Fruit fly (Drosophila melanogaster) whole organism, prepupa: ENCODE measurements around the gene dbo.

Source experiments
- Blimp-1 ChIP-seq: fragments of 200-800 bp; sonication (Bioruptor generic); optimal IDR thresholded peaks from 3 replicates; lab custom pipeline; 2017; ENCODE audit warnings: missing biosample characterization, missing genetic modification characterization, mild to moderate bottlenecking, moderate library complexity, missing genetic modification reagents
- CG10669 ChIP-seq: fragments of 200-800 bp; sonication (Bioruptor generic); optimal IDR thresholded peaks from 3 replicates; lab custom pipeline; 2018; ENCODE audit warnings: missing biosample characterization, mild to moderate bottlenecking, missing genetic modification characterization, moderate library complexity
- CG11294 ChIP-seq: fragments of 200-800 bp; sonication (Bioruptor generic); IDR thresholded peaks from 2 replicates; pipeline ENCODE4 v1.3.6; 2022; ENCODE audit warnings: missing biosample characterization, missing genetic modification characterization
- CG11762 ChIP-seq: fragments of 200-800 bp; sonication (Bioruptor generic); optimal IDR thresholded peaks from 3 replicates; lab custom pipeline; 2016; ENCODE audit warnings: missing biosample characterization, missing genetic modification characterization; ENCODE audit not compliant: insufficient read depth
- CG11902 ChIP-seq: fragments of 200-800 bp; sonication (Bioruptor generic); optimal IDR thresholded peaks from 3 replicates; lab custom pipeline; 2016; ENCODE audit warnings: missing biosample characterization, missing genetic modification characterization
- CG15336 ChIP-seq: fragments of 200-800 bp; sonication (Bioruptor generic); IDR thresholded peaks from 2 replicates; pipeline ENCODE4 v1.3.6; 2022; ENCODE audit warnings: missing biosample characterization, missing genetic modification characterization
- CG1621 ChIP-seq: fragments of 200-800 bp; sonication (Bioruptor generic); optimal IDR thresholded peaks from 3 replicates; lab custom pipeline; 2018; ENCODE audit warnings: missing biosample characterization, mild to moderate bottlenecking, missing genetic modification characterization
- CG16779 ChIP-seq: fragments of 200-800 bp; sonication (Bioruptor generic); optimal IDR thresholded peaks from 3 replicates; lab custom pipeline; 2017; ENCODE audit warnings: missing biosample characterization, mild to moderate bottlenecking, missing genetic modification characterization
- CG3032 ChIP-seq: fragments of 200-800 bp; optimal IDR thresholded peaks from 2 replicates; lab custom pipeline; 2019; ENCODE audit warnings: missing biosample characterization, mild to moderate bottlenecking, missing genetic modification characterization, moderate library complexity
- CG31627 ChIP-seq: fragments of 200-800 bp; sonication (Bioruptor generic); optimal IDR thresholded peaks from 3 replicates; lab custom pipeline; 2016; ENCODE audit warnings: missing biosample characterization, missing genetic modification characterization
- CG34406 ChIP-seq: fragments of 200-800 bp; sonication (Bioruptor generic); optimal IDR thresholded peaks from 3 replicates; lab custom pipeline; 2016; ENCODE audit warnings: missing biosample characterization, missing genetic modification characterization
- CG3919 ChIP-seq: fragments of 200-800 bp; sonication (Bioruptor generic); optimal IDR thresholded peaks from 3 replicates; lab custom pipeline; 2016; ENCODE audit warnings: missing biosample characterization, missing genetic modification characterization
- CG4318 ChIP-seq: fragments of 200-800 bp; sonication (Bioruptor generic); optimal IDR thresholded peaks from 3 replicates; lab custom pipeline; 2017; ENCODE audit warnings: missing biosample characterization, mild to moderate bottlenecking, missing genetic modification characterization
- CG6163 ChIP-seq: fragments of 200-800 bp; sonication (Bioruptor generic); IDR thresholded peaks from 3 replicates; pipeline ENCODE4 v1.3.6; 2022; ENCODE audit warnings: missing biosample characterization, missing genetic modification characterization
- CG6276 ChIP-seq: fragments of 200-800 bp; sonication (Bioruptor generic); optimal IDR thresholded peaks from 2 replicates; lab custom pipeline; 2017; ENCODE audit warnings: missing biosample characterization, mild to moderate bottlenecking, missing genetic modification characterization
- CG6792 ChIP-seq: fragments of 200-800 bp; sonication (Bioruptor generic); optimal IDR thresholded peaks from 3 replicates; lab custom pipeline; 2016; ENCODE audit warnings: missing biosample characterization, missing genetic modification characterization
- CG6808 ChIP-seq: fragments of 200-800 bp; sonication (Bioruptor generic); optimal IDR thresholded peaks from 3 replicates; lab custom pipeline; 2017; ENCODE audit warnings: missing biosample characterization, missing genetic modification characterization, mild to moderate bottlenecking, moderate library complexity, missing genetic modification reagents
- CG6854 ChIP-seq: fragments of 200-800 bp; sonication (Bioruptor generic); optimal IDR thresholded peaks from 2 replicates; lab custom pipeline; 2017; ENCODE audit warnings: missing biosample characterization, mild to moderate bottlenecking, missing genetic modification characterization
- CG7368 ChIP-seq: fragments of 200-800 bp; sonication (Bioruptor generic); optimal IDR thresholded peaks from 3 replicates; lab custom pipeline; 2016; ENCODE audit warnings: missing biosample characterization, missing genetic modification characterization
- CG8119 ChIP-seq: fragments of 200-800 bp; sonication (Bioruptor generic); IDR thresholded peaks from 3 replicates; pipeline ENCODE4 v1.3.6; 2022; ENCODE audit warnings: missing biosample characterization, missing genetic modification characterization
- CG8632 ChIP-seq: fragments of 200-800 bp; sonication (Bioruptor generic); optimal IDR thresholded peaks from 3 replicates; lab custom pipeline; 2016; ENCODE audit warnings: missing biosample characterization, missing genetic modification characterization
- CG9139 ChIP-seq: fragments of 200-800 bp; sonication (Bioruptor generic); optimal IDR thresholded peaks from 3 replicates; lab custom pipeline; 2017; ENCODE audit warnings: missing biosample characterization, mild to moderate bottlenecking, missing genetic modification characterization
- Eip78C ChIP-seq: fragments of 200-800 bp; sonication (Bioruptor generic); peaks from one replicate; lab custom pipeline; 2016; ENCODE audit warnings: missing biosample characterization, missing genetic modification characterization
- Ets21C ChIP-seq: fragments of 200-800 bp; sonication (Bioruptor generic); optimal IDR thresholded peaks from 3 replicates; lab custom pipeline; 2016; ENCODE audit warnings: missing biosample characterization, missing genetic modification characterization
- Ets96B ChIP-seq: fragments of 200-800 bp; optimal IDR thresholded peaks from 2 replicates; lab custom pipeline; 2019; ENCODE audit warnings: missing biosample characterization, mild to moderate bottlenecking, missing genetic modification characterization, moderate library complexity
- Gug ChIP-seq: fragments of 200-800 bp; sonication (Bioruptor generic); IDR thresholded peaks from 2 replicates; pipeline ENCODE4 v1.3.6; 2022; ENCODE audit warnings: missing biosample characterization, missing genetic modification characterization
- Hr38 ChIP-seq: sonication (Bioruptor generic); optimal IDR thresholded peaks from 2 replicates; lab custom pipeline; 2016; ENCODE audit warnings: missing biosample characterization, missing genetic modification characterization
- Hr39 ChIP-seq: fragments of 200-800 bp; sonication (Bioruptor generic); optimal IDR thresholded peaks from 2 replicates; lab custom pipeline; 2016; ENCODE audit warnings: missing biosample characterization, missing genetic modification characterization
- Hr4 ChIP-seq: fragments of 200-800 bp; sonication (Bioruptor generic); optimal IDR thresholded peaks from 3 replicates; lab custom pipeline; 2016; ENCODE audit warnings: missing biosample characterization, missing genetic modification characterization
- Lpt ChIP-seq: fragments of 200-800 bp; sonication (Bioruptor generic); optimal IDR thresholded peaks from 3 replicates; lab custom pipeline; 2016; ENCODE audit warnings: missing biosample characterization, missing genetic modification characterization
- Met ChIP-seq: fragments of 200-800 bp; sonication (Bioruptor generic); optimal IDR thresholded peaks from 3 replicates; lab custom pipeline; 2016; ENCODE audit warnings: missing biosample characterization, missing genetic modification characterization
- OdsH ChIP-seq: fragments of 200-800 bp; sonication (Bioruptor generic); optimal IDR thresholded peaks from 3 replicates; lab custom pipeline; 2016; ENCODE audit warnings: missing biosample characterization, missing genetic modification characterization
- Smox ChIP-seq: fragments of 200-800 bp; sonication (Bioruptor generic); optimal IDR thresholded peaks from 3 replicates; lab custom pipeline; 2016; ENCODE audit warnings: missing biosample characterization, missing genetic modification characterization
- Sox102F ChIP-seq: fragments of 200-800 bp; sonication (Bioruptor generic); optimal IDR thresholded peaks from 2 replicates; lab custom pipeline; 2016; ENCODE audit warnings: missing biosample characterization, mild to moderate bottlenecking, missing genetic modification characterization
- Sox14 ChIP-seq: fragments of 200-800 bp; sonication (Bioruptor generic); optimal IDR thresholded peaks from 3 replicates; lab custom pipeline; 2016; ENCODE audit warnings: missing biosample characterization, missing genetic modification characterization
- achi ChIP-seq: fragments of 200-800 bp; sonication (Bioruptor generic); optimal IDR thresholded peaks from 3 replicates; lab custom pipeline; 2016; ENCODE audit warnings: missing biosample characterization, missing genetic modification characterization
- acj6 ChIP-seq: fragments of 200-800 bp; sonication (Bioruptor generic); optimal IDR thresholded peaks from 3 replicates; lab custom pipeline; 2016; ENCODE audit warnings: missing biosample characterization, missing genetic modification characterization
- cyc ChIP-seq: fragments of 200-800 bp; sonication (Bioruptor generic); optimal IDR thresholded peaks from 3 replicates; lab custom pipeline; 2016; ENCODE audit warnings: missing biosample characterization, missing genetic modification characterization
- dsx ChIP-seq: fragments of 200-800 bp; optimal IDR thresholded peaks from 3 replicates; lab custom pipeline; 2019; ENCODE audit warnings: missing biosample characterization, mild to moderate bottlenecking, missing genetic modification characterization, moderate library complexity; ENCODE audit not compliant: poor library complexity, severe bottlenecking
- eg ChIP-seq: fragments of 200-800 bp; sonication (Bioruptor generic); IDR thresholded peaks from 3 replicates; pipeline ENCODE4 v1.3.6; 2022; ENCODE audit warnings: missing biosample characterization, missing genetic modification characterization
- esn ChIP-seq: fragments of 200-800 bp; sonication (Bioruptor generic); optimal IDR thresholded peaks from 2 replicates; lab custom pipeline; 2016; ENCODE audit warnings: missing biosample characterization, mild to moderate bottlenecking, missing genetic modification characterization, moderate library complexity
- fd85E ChIP-seq: fragments of 200-800 bp; sonication (Bioruptor generic); optimal IDR thresholded peaks from 3 replicates; lab custom pipeline; 2016; ENCODE audit warnings: missing biosample characterization, missing genetic modification characterization
- fkh ChIP-seq: fragments of 200-800 bp; sonication (Bioruptor generic); optimal IDR thresholded peaks from 3 replicates; lab custom pipeline; 2017; ENCODE audit warnings: missing biosample characterization, mild to moderate bottlenecking, missing genetic modification characterization, moderate library complexity
- lz ChIP-seq: fragments of 200-800 bp; sonication (Bioruptor generic); optimal IDR thresholded peaks from 3 replicates; lab custom pipeline; 2016; ENCODE audit warnings: missing biosample characterization, missing genetic modification characterization
- net ChIP-seq: fragments of 200-800 bp; sonication (Bioruptor generic); optimal IDR thresholded peaks from 3 replicates; lab custom pipeline; 2016; ENCODE audit warnings: missing biosample characterization, missing genetic modification characterization
- pdm3 ChIP-seq: fragments of 200-800 bp; sonication (Bioruptor generic); optimal IDR thresholded peaks from 3 replicates; lab custom pipeline; 2016; ENCODE audit warnings: missing biosample characterization, missing genetic modification characterization
- salr ChIP-seq, 2 experiments: fragments of 200-800 bp; sonication (Bioruptor generic); optimal IDR thresholded peaks; 3 replicates each; lab custom pipeline; 2016 to 2018; ENCODE audit warnings: missing biosample characterization in 2 of 2, missing genetic modification characterization in 2 of 2, mild to moderate bottlenecking in 1 of 2
- spab ChIP-seq: fragments of 200-800 bp; sonication (Bioruptor generic); optimal IDR thresholded peaks from 2 replicates; lab custom pipeline; 2017; ENCODE audit warnings: missing biosample characterization, mild to moderate bottlenecking, missing genetic modification characterization, missing genetic modification reagents
- svp ChIP-seq: fragments of 200-800 bp; sonication (Bioruptor generic); peaks from one replicate; lab custom pipeline; 2016; ENCODE audit warnings: missing biosample characterization, missing genetic modification characterization
- topi ChIP-seq: fragments of 200-800 bp; sonication (Bioruptor generic); optimal IDR thresholded peaks from 3 replicates; lab custom pipeline; 2016; ENCODE audit warnings: missing biosample characterization, missing genetic modification characterization
- vri ChIP-seq: fragments of 200-800 bp; sonication (Bioruptor generic); optimal IDR thresholded peaks from 3 replicates; lab custom pipeline; 2016; ENCODE audit warnings: missing biosample characterization, mild to moderate bottlenecking, missing genetic modification characterization

dbo gene

DNA sequence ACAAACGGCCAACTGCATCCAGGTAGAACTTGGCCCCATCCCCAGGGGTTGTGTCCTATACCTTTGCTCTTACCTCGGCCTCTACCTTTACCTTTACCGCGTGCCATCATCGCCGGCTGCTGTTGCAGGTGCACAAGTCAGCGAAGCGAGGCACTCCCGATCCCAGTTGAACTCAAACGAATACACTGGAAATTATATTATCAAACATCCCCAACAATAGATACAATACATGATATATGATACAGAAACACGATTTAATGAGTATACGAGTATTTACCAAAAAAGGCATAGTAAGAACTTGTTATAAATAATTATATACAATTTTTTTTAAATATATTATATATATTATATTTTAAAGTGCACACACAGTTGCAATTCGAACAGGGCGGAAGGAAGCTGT lies 20.5 kb downstream of the dbo start:
- TF ChIP-seq Blimp-1 (GFP tag; lab: Kevin White, UChicago) (no peak), CG7368 (GFP tag; lab: Kevin White, UChicago) (no peak), CG31627 (no peak), Sox14 (no peak), CG6854 (no peak), esn (GFP tag; lab: Kevin White, UChicago) (no peak), Ets96B (tag; lab: Kevin White, UChicago) (peak; percentile 9), salr (GFP tag; optimal IDR thresholded peaks at IDR 0.05; lab: Kevin White, UChicago) (no peak), CG11762 (no peak), CG6276 (GFP tag; lab: Kevin White, UChicago) (no peak), CG15336 (GFP tag; lab: Robert Waterston, UW) (no peak), OdsH (GFP tag; lab: Kevin White, UChicago) (no peak), CG3032 (tag; lab: Kevin White, UChicago) (no peak), vri (GFP tag; lab: Kevin White, UChicago) (no peak), dsx (peak; percentile 16), CG10669 (GFP tag; lab: Kevin White, UChicago) (no peak), spab (GFP tag; lab: Kevin White, UChicago) (no peak), Gug (GFP tag; lab: Robert Waterston, UW) (no peak), topi (no peak), svp (GFP tag; lab: Kevin White, UChicago) (peak; percentile 69), CG8119 (GFP tag; lab: Robert Waterston, UW) (no peak), Lpt (GFP tag; lab: Kevin White, UChicago) (no peak), fkh (no peak), CG8632 (GFP tag; lab: Kevin White, UChicago) (no peak), Smox (no peak), CG6163 (GFP tag; lab: Robert Waterston, UW) (no peak)
- TF ChIP-seq, all 60 proteins: peak for 3

DNA sequence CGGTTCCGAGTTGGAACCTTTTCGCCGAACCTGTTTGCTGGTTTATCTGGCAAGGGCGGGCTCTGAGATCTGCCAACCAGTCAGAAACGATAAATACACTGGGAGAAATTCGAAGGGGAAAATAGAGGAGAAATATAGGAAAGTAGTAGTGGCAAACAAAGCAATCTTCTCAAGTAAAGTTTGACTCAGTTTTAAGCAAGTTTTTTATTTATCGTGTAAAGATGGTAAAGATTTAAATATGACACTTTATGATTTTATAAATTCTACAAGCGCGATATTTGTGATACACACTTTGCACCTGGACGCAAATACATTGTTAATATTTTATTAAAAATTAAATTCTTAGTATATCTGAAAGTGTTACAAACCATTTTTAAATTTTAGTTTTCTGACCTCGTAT lies 21.0 kb downstream of the dbo start:
- TF ChIP-seq Eip78C (GFP tag; lab: Kevin White, UChicago) = peak; percentile 80
- TF ChIP-seq pdm3 (GFP tag; lab: Kevin White, UChicago) = peak; percentile 4
- TF ChIP-seq CG15336 (GFP tag; lab: Robert Waterston, UW) = no peak
- peak; percentile 25 for TF ChIP-seq CG8632 (GFP tag; lab: Kevin White, UChicago)
- no peak for TF ChIP-seq Ets21C (GFP tag; lab: Kevin White, UChicago)
- TF ChIP-seq CG6792 = peak; percentile 19
- TF ChIP-seq cyc (GFP tag; lab: Kevin White, UChicago) = peak; percentile 43
- TF ChIP-seq eg (GFP tag; lab: Robert Waterston, UW) = no peak
- no peak for TF ChIP-seq CG4318
- peak; percentile 9 for TF ChIP-seq achi (GFP tag; lab: Kevin White, UChicago)
- peak; percentile 59 for TF ChIP-seq esn (GFP tag; lab: Kevin White, UChicago)
- TF ChIP-seq OdsH (GFP tag; lab: Kevin White, UChicago) = peak; percentile 17
- peak; percentile 29 for TF ChIP-seq Hr39 (GFP tag; lab: Kevin White, UChicago)
- TF ChIP-seq vri (GFP tag; lab: Kevin White, UChicago) = no peak
- TF ChIP-seq CG34406 (GFP tag; lab: Kevin White, UChicago) = peak; percentile 9
- TF ChIP-seq CG16779 = no peak
- no peak for TF ChIP-seq CG11902 (GFP tag; lab: Kevin White, UChicago)
- TF ChIP-seq CG9139 = no peak
- peak; percentile 51 for TF ChIP-seq CG6808 (GFP tag; lab: Kevin White, UChicago)
- TF ChIP-seq net = no peak
- TF ChIP-seq CG11762 = no peak
- TF ChIP-seq CG3919 (GFP tag; lab: Kevin White, UChicago) = peak; percentile 34
- peak; percentile 39 for TF ChIP-seq Met (GFP tag; lab: Kevin White, UChicago)
- no peak for TF ChIP-seq fd85E (GFP tag; lab: Kevin White, UChicago)
- TF ChIP-seq CG7368 (GFP tag; lab: Kevin White, UChicago) = peak; percentile 17
- TF ChIP-seq lz (GFP tag; lab: Kevin White, UChicago) = peak; percentile 27
- peak; percentile 51 for TF ChIP-seq CG31627
- TF ChIP-seq CG11294 (GFP tag; lab: Robert Waterston, UW) = no peak
- TF ChIP-seq Hr38 (GFP tag; lab: Kevin White, UChicago) = no peak
- peak; percentile 40 for TF ChIP-seq acj6 (GFP tag; lab: Kevin White, UChicago)
- TF ChIP-seq CG6163 (GFP tag; lab: Robert Waterston, UW) = no peak
- no peak for TF ChIP-seq CG6854
- TF ChIP-seq Sox102F (GFP tag; lab: Kevin White, UChicago) = peak; percentile 29
- TF ChIP-seq Blimp-1 (GFP tag; lab: Kevin White, UChicago) = peak; percentile 15
- no peak for TF ChIP-seq Hr4 (GFP tag; lab: Kevin White, UChicago)
- TF ChIP-seq CG1621 (tag; lab: Kevin White, UChicago) = no peak
- peak; percentile 55 for TF ChIP-seq spab (GFP tag; lab: Kevin White, UChicago)
